Worm (Caenorhabditis elegans): ENCODE measurements around the gene C54E4.4.

Gene C54E4.4

DNA sequence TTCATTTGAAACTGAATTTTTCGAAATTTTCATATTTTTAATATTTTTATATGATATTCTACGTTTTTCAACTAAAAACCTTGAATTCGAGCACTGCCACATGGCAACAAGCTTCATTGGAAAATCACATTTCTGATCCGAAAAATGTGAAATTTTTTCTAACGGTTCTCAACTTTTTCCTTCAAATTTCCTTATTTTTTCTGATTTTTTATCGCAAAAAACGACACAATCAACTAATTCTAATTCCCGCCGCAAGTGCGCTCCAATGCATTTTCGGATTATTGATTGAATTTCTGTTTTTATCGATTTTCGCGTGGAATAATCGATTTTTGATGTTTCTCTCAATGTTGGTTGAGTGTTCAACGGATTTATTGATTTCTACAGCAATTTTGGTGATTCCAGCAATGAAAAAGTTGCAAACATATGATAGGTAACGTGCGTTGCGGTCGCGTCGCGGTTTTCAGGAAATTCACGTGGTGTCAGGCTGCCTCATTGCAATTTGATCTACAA, 34.9 kb downstream of the C54E4.4 start, which contains the start of gene C23H5.12:
Gene C23H5.12 (plus strand): TSS at position 51 of the 510 bp plus-strand sequence.
- no peak for TF ChIP-seq ztf-23 (GFP tag; IDR thresholded peaks at IDR 0.05)
- TF ChIP-seq T22C8.4 (GFP tag; IDR thresholded peaks at IDR 0.05): peak; percentile 58; the same call in 1 of the 2 replicates

ce11 chrIV:2130714-2131113, 37.7 kb downstream of the C54E4.4 start, which contains the start of gene prmt-6:
TSS of gene prmt-6 (plus strand) at chrIV:2130965.
- TF ChIP-seq T22C8.4 (GFP tag; IDR thresholded peaks at IDR 0.05): no peak
- TF ChIP-seq klf-2 (GFP tag; conservative IDR thresholded peaks at IDR 0.05): no peak
- TF ChIP-seq flt-1 (GFP tag; IDR thresholded peaks at IDR 0.05): no peak
- TF ChIP-seq med-1 (GFP tag; optimal IDR thresholded peaks at IDR 0.05; ENCODE audit: insufficient read depth): no peak
- TF ChIP-seq ztf-23 (GFP tag; IDR thresholded peaks at IDR 0.05): no peak
- no peak for TF ChIP-seq ztf-29 (GFP tag; IDR thresholded peaks at IDR 0.05)
- TF ChIP-seq tab-1 (GFP tag; IDR thresholded peaks at IDR 0.05): no peak
- no peak for TF ChIP-seq cog-1 (tag; optimal IDR thresholded peaks at IDR 0.05)
- TF ChIP-seq ref-1 (GFP tag; conservative IDR thresholded peaks at IDR 0.05): no peak

DNA sequence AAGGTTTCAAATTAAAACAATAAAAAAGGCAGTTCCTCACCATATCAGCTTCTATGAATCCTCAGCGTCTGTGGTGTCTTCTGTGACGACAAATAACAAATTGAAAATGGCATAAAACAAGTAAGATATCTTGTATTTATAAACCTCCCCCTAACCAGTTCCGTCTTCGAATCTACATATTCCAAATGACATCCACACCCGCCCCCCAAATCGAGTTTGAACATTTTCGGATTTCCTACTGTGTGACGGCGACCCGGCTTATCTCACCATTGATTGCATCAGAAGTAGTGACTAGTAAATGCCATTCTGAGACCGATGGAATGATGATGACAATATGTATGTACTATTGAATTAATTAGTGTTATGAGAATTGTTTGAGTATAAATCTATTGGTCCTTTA, 39.7 kb downstream of the C54E4.4 start, which contains the start of gene grl-20:
Gene grl-20 (minus strand): TSS at position 101 of the 400 bp plus-strand sequence.
- no peak for TF ChIP-seq klf-2 (GFP tag; conservative IDR thresholded peaks at IDR 0.05)

DNA sequence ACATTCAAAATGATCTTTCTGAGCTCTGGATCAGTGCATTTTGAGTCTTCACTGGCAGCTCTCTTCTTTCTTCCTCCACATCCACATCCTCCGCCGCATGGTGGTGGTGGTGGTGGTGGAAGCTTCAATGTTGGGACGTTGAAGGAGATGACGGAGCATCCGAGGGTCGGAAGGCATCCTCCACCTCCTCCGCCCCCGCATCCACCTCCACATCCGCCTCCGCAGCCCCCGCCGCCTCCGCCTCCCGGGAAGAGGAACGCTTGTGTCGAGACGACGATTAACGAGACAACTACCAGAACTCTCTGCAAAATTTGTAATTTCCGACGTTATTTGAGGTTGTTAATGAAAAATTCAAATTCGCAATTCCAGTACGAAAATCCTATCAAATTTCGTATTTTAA, 41.0 kb downstream of the C54E4.4 start:
- TF ChIP-seq cog-1 (tag; optimal IDR thresholded peaks at IDR 0.05) (no peak), med-1 (GFP tag; optimal IDR thresholded peaks at IDR 0.05; ENCODE audit: insufficient read depth) (no peak), ztf-23 (GFP tag; IDR thresholded peaks at IDR 0.05) (no peak), tab-1 (GFP tag; IDR thresholded peaks at IDR 0.05) (no peak), T22C8.4 (GFP tag; IDR thresholded peaks at IDR 0.05) (no peak), klf-2 (GFP tag; conservative IDR thresholded peaks at IDR 0.05) (no peak), ref-1 (GFP tag; conservative IDR thresholded peaks at IDR 0.05) (no peak), ztf-29 (GFP tag; IDR thresholded peaks at IDR 0.05) (no peak), flt-1 (GFP tag; IDR thresholded peaks at IDR 0.05) (no peak)

ce11 chrIV:2122488-2122887, 45.9 kb downstream of the C54E4.4 start, which contains the start of gene glb-7:
TSS of gene glb-7 (plus strand) at chrIV:2122788.
- no peak for TF ChIP-seq flt-1 (GFP tag; IDR thresholded peaks at IDR 0.05)
- no peak for TF ChIP-seq T22C8.4 (GFP tag; IDR thresholded peaks at IDR 0.05)
- TF ChIP-seq cog-1 (tag; optimal IDR thresholded peaks at IDR 0.05): no peak
- TF ChIP-seq ztf-23 (GFP tag; IDR thresholded peaks at IDR 0.05): no peak
- TF ChIP-seq tab-1 (GFP tag; IDR thresholded peaks at IDR 0.05): no peak
- TF ChIP-seq klf-2 (GFP tag; conservative IDR thresholded peaks at IDR 0.05): no peak
- TF ChIP-seq ref-1 (GFP tag; conservative IDR thresholded peaks at IDR 0.05): no peak
- no peak for TF ChIP-seq med-1 (GFP tag; optimal IDR thresholded peaks at IDR 0.05; ENCODE audit: insufficient read depth)
- no peak for TF ChIP-seq ztf-29 (GFP tag; IDR thresholded peaks at IDR 0.05)

DNA sequence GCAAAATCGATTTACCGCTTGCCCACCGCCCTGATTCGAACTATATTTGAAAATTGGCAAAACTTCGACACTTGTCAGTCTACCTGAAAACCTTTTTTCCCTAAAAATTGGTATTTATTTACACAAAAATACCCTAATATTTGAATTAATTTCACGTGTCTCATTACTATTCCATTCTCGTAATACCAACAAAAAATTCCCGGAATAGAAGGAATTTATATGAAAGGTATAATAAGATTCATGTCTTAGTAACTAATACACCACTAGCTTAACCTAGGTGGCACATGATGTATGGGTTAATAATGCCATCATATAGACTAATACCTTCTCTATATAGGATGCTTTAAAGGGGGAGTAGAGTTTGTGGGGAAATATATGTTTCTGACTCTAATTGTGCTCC, 51.1 kb downstream of the C54E4.4 start:
- TF ChIP-seq klf-2 (GFP tag; conservative IDR thresholded peaks at IDR 0.05) (no peak), ref-1 (GFP tag; conservative IDR thresholded peaks at IDR 0.05) (no peak), T22C8.4 (GFP tag; IDR thresholded peaks at IDR 0.05) (no peak), ztf-29 (GFP tag; IDR thresholded peaks at IDR 0.05) (no peak), ztf-23 (GFP tag; IDR thresholded peaks at IDR 0.05) (no peak), cog-1 (tag; optimal IDR thresholded peaks at IDR 0.05) (no peak), tab-1 (GFP tag; IDR thresholded peaks at IDR 0.05) (no peak), flt-1 (GFP tag; IDR thresholded peaks at IDR 0.05) (no peak), med-1 (GFP tag; optimal IDR thresholded peaks at IDR 0.05; ENCODE audit: insufficient read depth) (no peak)

- TF ChIP-seq ref-1 (GFP tag; conservative IDR thresholded peaks at IDR 0.05): no peak
Measured at ce11 chrIV:2114337-2114736, 54.1 kb downstream of the C54E4.4 start, which contains the start of gene xbx-4. TSS of gene xbx-4 (plus strand) at chrIV:2114637.

ce11 chrIV:2113362-2114056, 54.9 kb downstream of the C54E4.4 start, which contains the start of gene C23H5.8:
TSS of gene C23H5.8 (minus strand) at chrIV:2113412.
- TF ChIP-seq ztf-23 (GFP tag; IDR thresholded peaks at IDR 0.05) (no peak), klf-2 (GFP tag; conservative IDR thresholded peaks at IDR 0.05) (no peak), cog-1 (tag; optimal IDR thresholded peaks at IDR 0.05) (no peak), ref-1 (GFP tag; conservative IDR thresholded peaks at IDR 0.05) (no peak), ztf-29 (GFP tag; IDR thresholded peaks at IDR 0.05) (no peak), flt-1 (GFP tag; IDR thresholded peaks at IDR 0.05) (no peak)

DNA sequence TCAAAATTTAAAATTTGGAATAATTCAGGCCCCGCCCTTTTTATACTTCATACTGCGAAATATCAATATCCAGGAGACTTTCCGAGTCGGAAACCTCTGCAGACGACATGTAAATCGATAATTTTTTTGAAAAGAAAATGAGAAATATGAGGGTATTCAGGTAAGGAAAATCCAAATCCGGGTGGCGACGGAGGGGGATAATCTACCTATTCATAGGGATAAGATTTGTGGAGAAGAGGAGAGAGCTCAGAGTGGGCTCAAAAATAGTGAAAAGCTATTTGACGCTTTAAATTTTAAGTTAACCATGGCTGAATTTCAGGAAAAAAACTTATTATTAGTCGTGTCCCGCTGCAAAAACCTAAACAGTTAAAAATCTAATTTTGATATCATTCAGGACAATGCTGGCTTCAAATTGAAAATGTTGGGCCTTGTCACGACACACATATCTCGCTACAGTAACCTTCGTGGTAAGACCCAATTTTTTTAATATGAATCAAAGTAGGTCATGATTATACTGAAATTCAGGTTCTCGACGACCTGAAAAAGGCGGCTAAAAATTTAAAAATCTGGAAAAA, 57.0 kb downstream of the C54E4.4 start, which contains the start of gene che-6:
Gene che-6 (minus strand): TSS at position 109 of the 575 bp plus-strand sequence.
- TF ChIP-seq T22C8.4 (GFP tag; IDR thresholded peaks at IDR 0.05): no peak
- no peak for TF ChIP-seq ztf-29 (GFP tag; IDR thresholded peaks at IDR 0.05)
- no peak for TF ChIP-seq cog-1 (tag; optimal IDR thresholded peaks at IDR 0.05)
- no peak for TF ChIP-seq tab-1 (GFP tag; IDR thresholded peaks at IDR 0.05)
- TF ChIP-seq ref-1 (GFP tag; conservative IDR thresholded peaks at IDR 0.05): no peak
- TF ChIP-seq flt-1 (GFP tag; IDR thresholded peaks at IDR 0.05): no peak

All from whole organism, midembryonic.